Fruit fly (Drosophila melanogaster): ENCODE measurements around the gene CG46025.

Gene CG46025

dm6 chr2L:7811249-7812002 lies 57.5 kb downstream of the CG46025 start, which contains the start of gene LanB1 (continued):
- no peak for TF ChIP-seq CG30020 (tag; optimal IDR thresholded peaks at IDR 0.05)
- TF ChIP-seq sob (GFP tag; IDR thresholded peaks at IDR 0.05) = peak; percentile 44; the same call in 1 of the 2 replicates
- TF ChIP-seq CG4360 (GFP tag; IDR thresholded peaks at IDR 0.05) = peak; percentile 97
- TF ChIP-seq Dp (GFP tag; optimal IDR thresholded peaks at IDR 0.05) = peak; percentile 43
- no peak for TF ChIP-seq Fer2 (tag; optimal IDR thresholded peaks at IDR 0.05)
- TF ChIP-seq tna (GFP tag; IDR thresholded peaks at IDR 0.05; ENCODE audit: partially characterized antibody) = peak; percentile 55; the same call in 1 of the 2 replicates
- peak; percentile 75 for TF ChIP-seq Med (GFP tag)
- TF ChIP-seq nmo (GFP tag; optimal IDR thresholded peaks at IDR 0.05) = no peak
- TF ChIP-seq Oaz (GFP tag; IDR thresholded peaks at IDR 0.05) = no peak
- TF ChIP-seq CG2199 (GFP tag; IDR thresholded peaks at IDR 0.05) = peak; percentile 45; the same call in 2 of the 3 replicates
- TF ChIP-seq inv (GFP tag; IDR thresholded peaks at IDR 0.05; ENCODE audit: partially characterized antibody) = peak; percentile 31; the same call in 1 of the 2 replicates
- TF ChIP-seq trem (tag; optimal IDR thresholded peaks at IDR 0.05) = peak; percentile 39
- TF ChIP-seq CG15479 (GFP tag; optimal IDR thresholded peaks at IDR 0.05) = peak; percentile 29
- peak; percentile 64; the same call in 1 of the 2 replicates for TF ChIP-seq nerfin-2 (GFP tag; IDR thresholded peaks at IDR 0.05; ENCODE audit: partially characterized antibody)
- TF ChIP-seq CG12071 (GFP tag; optimal IDR thresholded peaks at IDR 0.05) = no peak
- no peak for TF ChIP-seq en (GFP tag; optimal IDR thresholded peaks at IDR 0.05)
- TF ChIP-seq Antp (GFP tag; optimal IDR thresholded peaks at IDR 0.05) = no peak
- peak; percentile 13 for TF ChIP-seq caup (GFP tag; optimal IDR thresholded peaks at IDR 0.05; ENCODE audit: severe bottlenecking)
- TF ChIP-seq slp2 (GFP tag; optimal IDR thresholded peaks at IDR 0.05) = no peak
- peak; percentile 30; the same call in 2 of the 3 replicates for TF ChIP-seq row (GFP tag; IDR thresholded peaks at IDR 0.05)
- peak; percentile 49; the same call in 1 of the 3 replicates for TF ChIP-seq hb (GFP tag; IDR thresholded peaks at IDR 0.05; ENCODE audit: partially characterized antibody)
- peak; percentile 59 for TF ChIP-seq BEAF-32 (GFP tag; optimal IDR thresholded peaks at IDR 0.05)
- no peak for TF ChIP-seq lbe (GFP tag; optimal IDR thresholded peaks at IDR 0.05)
- TF ChIP-seq CG9797 (GFP tag; optimal IDR thresholded peaks at IDR 0.05) = no peak
- TF ChIP-seq cato (GFP tag; optimal IDR thresholded peaks at IDR 0.05; ENCODE audit: borderline replicate concordance) = no peak
- 0 out of 2 replicates have a peak, but pooled peaks have one; percentile 27 for TF ChIP-seq onecut (GFP tag; IDR thresholded peaks at IDR 0.05)
- TF ChIP-seq dysf (GFP tag; IDR thresholded peaks at IDR 0.05) = no peak
- peak; percentile 99 for TF ChIP-seq CG16863 (GFP tag; optimal IDR thresholded peaks at IDR 0.05)
- no peak for TF ChIP-seq ab (GFP tag; optimal IDR thresholded peaks at IDR 0.05)
- no peak for TF ChIP-seq CG11085 (GFP tag; IDR thresholded peaks at IDR 0.05)
- peak; percentile 86 for TF ChIP-seq cg (GFP tag; optimal IDR thresholded peaks at IDR 0.05)
- peak; percentile 82 for TF ChIP-seq kni (GFP tag; optimal IDR thresholded peaks at IDR 0.05)
- TF ChIP-seq CG3407 (GFP tag; optimal IDR thresholded peaks at IDR 0.05) = no peak
- TF ChIP-seq CG14965 (GFP tag; optimal IDR thresholded peaks at IDR 0.05; ENCODE audit: borderline replicate concordance) = no peak
- peak; percentile 1 for TF ChIP-seq CG4707 (GFP tag; optimal IDR thresholded peaks at IDR 0.05)
- TF ChIP-seq ro (GFP tag; IDR thresholded peaks at IDR 0.05) = no peak
- no peak for TF ChIP-seq pum (GFP tag; optimal IDR thresholded peaks at IDR 0.05)
- no peak for TF ChIP-seq cad (GFP tag; optimal IDR thresholded peaks at IDR 0.05)
- peak; percentile 70; the same call in 1 of the 2 replicates for TF ChIP-seq chm (GFP tag; IDR thresholded peaks at IDR 0.05)
- no peak for TF ChIP-seq sens-2 (GFP tag; IDR thresholded peaks at IDR 0.05)
- peak; percentile 63; the same call in 1 of the 2 replicates for TF ChIP-seq amos (GFP tag; IDR thresholded peaks at IDR 0.05; ENCODE audit: partially characterized antibody)
- no peak for TF ChIP-seq exex (tag; optimal IDR thresholded peaks at IDR 0.05)
- no peak for TF ChIP-seq CG12104 (GFP tag; optimal IDR thresholded peaks at IDR 0.05)
- peak; percentile 68; the same call in 1 of the 2 replicates for TF ChIP-seq CG42726 (GFP tag; IDR thresholded peaks at IDR 0.05; ENCODE audit: partially characterized antibody)
- no peak for TF ChIP-seq ham (GFP tag; IDR thresholded peaks at IDR 0.05)
- no peak for TF ChIP-seq ase (GFP tag; IDR thresholded peaks at IDR 0.05)
- no peak for TF ChIP-seq CG12942 (GFP tag; optimal IDR thresholded peaks at IDR 0.05)
- TF ChIP-seq CG12155 (GFP tag; optimal IDR thresholded peaks at IDR 0.05) = no peak

All from whole organism, embryonic.